Fruit fly (Drosophila melanogaster) whole organism, embryonic: ENCODE results near the gene D12.

Source experiments
- Aef1 ChIP-seq: fragments of 200-800 bp; sonication (Bioruptor generic); IDR thresholded peaks from 3 replicates; pipeline ENCODE4 v1.3.6; 2022; ENCODE audit warnings: missing biosample characterization, missing genetic modification characterization
- Asciz ChIP-seq: fragments of 200-800 bp; sonication (Bioruptor generic); optimal IDR thresholded peaks from 2 replicates; lab custom pipeline; 2017; ENCODE audit warnings: missing biosample characterization, mild to moderate bottlenecking, missing genetic modification characterization, missing genetic modification reagents
- Bteb2 ChIP-seq: fragments of 200-800 bp; sonication (Bioruptor generic); optimal IDR thresholded peaks from 2 replicates; lab custom pipeline; 2016; ENCODE audit warnings: missing biosample characterization, missing genetic modification characterization
- CG11247 ChIP-seq: fragments of 200-800 bp; sonication (Bioruptor generic); IDR thresholded peaks from 2 replicates; pipeline ENCODE4 v1.3.6; 2022; ENCODE audit warnings: missing biosample characterization, missing genetic modification characterization
- CG11456 ChIP-seq: fragments of 200-800 bp; sonication (Bioruptor generic); IDR thresholded peaks from 3 replicates; pipeline ENCODE4 v1.3.6; 2022; ENCODE audit warnings: missing biosample characterization, missing genetic modification characterization
- CG12236 ChIP-seq: fragments of 200-800 bp; sonication (Bioruptor generic); optimal IDR thresholded peaks from 2 replicates; lab custom pipeline; 2016; ENCODE audit warnings: missing biosample characterization, missing genetic modification characterization
- CG12299 ChIP-seq: fragments of 200-800 bp; sonication (Bioruptor generic); optimal IDR thresholded peaks from 2 replicates; lab custom pipeline; 2018; ENCODE audit warnings: missing biosample characterization, mild to moderate bottlenecking, missing genetic modification characterization
- CG12391 ChIP-seq: fragments of 200-800 bp; sonication (Bioruptor generic); optimal IDR thresholded peaks from 3 replicates; lab custom pipeline; 2018; ENCODE audit warnings: missing biosample characterization, mild to moderate bottlenecking, missing genetic modification characterization, moderate library complexity
- CG13296 ChIP-seq: fragments of 200-800 bp; sonication (Bioruptor generic); optimal IDR thresholded peaks from 3 replicates; lab custom pipeline; 2018; ENCODE audit warnings: missing biosample characterization, mild to moderate bottlenecking, missing genetic modification characterization
- CG14441 ChIP-seq: fragments of 200-800 bp; sonication (Bioruptor generic); IDR thresholded peaks from 2 replicates; pipeline ENCODE4 v1.3.6; 2022; ENCODE audit warnings: missing biosample characterization, missing genetic modification characterization
- CG15601 ChIP-seq: fragments of 200-800 bp; sonication (Bioruptor generic); optimal IDR thresholded peaks from 3 replicates; lab custom pipeline; 2019; ENCODE audit warnings: missing biosample characterization, mild to moderate bottlenecking, missing genetic modification characterization, moderate library complexity
- CG30403 ChIP-seq: fragments of 200-800 bp; sonication (Bioruptor generic); optimal IDR thresholded peaks from 3 replicates; lab custom pipeline; 2016; ENCODE audit warnings: missing biosample characterization, missing genetic modification characterization
- CG31224 ChIP-seq: fragments of 200-800 bp; sonication (Bioruptor generic); IDR thresholded peaks from 2 replicates; pipeline ENCODE4 v1.3.6; 2022; ENCODE audit warnings: missing biosample characterization, missing genetic modification characterization
- CG31365 ChIP-seq: fragments of 200-800 bp; sonication (Bioruptor generic); optimal IDR thresholded peaks from 2 replicates; lab custom pipeline; 2018; ENCODE audit warnings: missing biosample characterization, mild to moderate bottlenecking, missing genetic modification characterization
- CG3995 ChIP-seq: fragments of 200-800 bp; sonication (Bioruptor generic); optimal IDR thresholded peaks from 3 replicates; lab custom pipeline; 2016; ENCODE audit warnings: missing biosample characterization, missing genetic modification characterization
- CG4360 ChIP-seq: fragments of 200-800 bp; sonication (Bioruptor generic); IDR thresholded peaks from 2 replicates; pipeline ENCODE4 v1.3.6; 2022; ENCODE audit warnings: missing biosample characterization, missing genetic modification characterization
- CG5953 ChIP-seq: fragments of 200-800 bp; sonication (Bioruptor generic); IDR thresholded peaks from 2 replicates; pipeline ENCODE4 v1.3.6; 2022; ENCODE audit warnings: missing biosample characterization, missing genetic modification characterization
- CG6654 ChIP-seq: fragments of 200-800 bp; sonication (Bioruptor generic); optimal IDR thresholded peaks from 2 replicates; lab custom pipeline; 2017; ENCODE audit warnings: missing biosample characterization, mild to moderate bottlenecking, missing genetic modification characterization
- CG7963 ChIP-seq: fragments of 200-800 bp; sonication (Bioruptor generic); IDR thresholded peaks from 3 replicates; pipeline ENCODE4 v1.3.6; 2022; ENCODE audit warnings: missing biosample characterization, missing genetic modification characterization; ENCODE audit not compliant: partially characterized antibody
- Dbx ChIP-seq: fragments of 200-800 bp; sonication (Bioruptor generic); IDR thresholded peaks from 3 replicates; pipeline ENCODE4 v1.3.6; 2022; ENCODE audit warnings: missing biosample characterization, missing genetic modification characterization
- Doc3 ChIP-seq: fragments of 200-800 bp; sonication (Bioruptor generic); IDR thresholded peaks from 3 replicates; pipeline ENCODE4 v1.3.6; 2022; ENCODE audit warnings: missing biosample characterization, missing genetic modification characterization; ENCODE audit not compliant: partially characterized antibody
- ERR ChIP-seq: fragments of 200-800 bp; sonication (Bioruptor generic); optimal IDR thresholded peaks from 2 replicates; lab custom pipeline; 2016; ENCODE audit warnings: missing biosample characterization, missing genetic modification characterization
- Fer2 ChIP-seq: fragments of 200-800 bp; sonication (Bioruptor generic); optimal IDR thresholded peaks from 2 replicates; lab custom pipeline; 2018; ENCODE audit warnings: missing biosample characterization, mild to moderate bottlenecking, missing genetic modification characterization, moderate library complexity
- Gsc ChIP-seq: fragments of 200-800 bp; sonication (Bioruptor generic); IDR thresholded peaks from 2 replicates; pipeline ENCODE4 v1.3.6; 2022; ENCODE audit warnings: missing biosample characterization, missing genetic modification characterization
- Gug ChIP-seq: fragments of 200-800 bp; sonication (Bioruptor generic); IDR thresholded peaks from 4 replicates; pipeline ENCODE4 v1.3.6; 2022; ENCODE audit warnings: missing biosample characterization, missing genetic modification characterization
- H15 ChIP-seq: fragments of 200-800 bp; sonication (Bioruptor generic); IDR thresholded peaks from 3 replicates; pipeline ENCODE4 v1.3.6; 2022; ENCODE audit warnings: missing biosample characterization, missing genetic modification characterization
- HLHmδ ChIP-seq: fragments of 200-800 bp; sonication (Bioruptor generic); optimal IDR thresholded peaks from 2 replicates; lab custom pipeline; 2018; ENCODE audit warnings: missing biosample characterization, mild to moderate bottlenecking, missing genetic modification characterization, moderate library complexity
- Hr51 ChIP-seq, 2 experiments: fragments of 200-800 bp; sonication (Bioruptor generic); optimal IDR thresholded peaks; 2 replicates in 1 of 2; 3 replicates in 1 of 2; lab custom pipeline; 2016 to 2018; ENCODE audit warnings: missing biosample characterization in 2 of 2, missing genetic modification characterization in 2 of 2, mild to moderate bottlenecking in 1 of 2, moderate library complexity in 1 of 2
- NK7.1 ChIP-seq: fragments of 200-800 bp; sonication (Bioruptor generic); optimal IDR thresholded peaks from 3 replicates; lab custom pipeline; 2016; ENCODE audit warnings: missing biosample characterization, missing genetic modification characterization
- Rfx ChIP-seq: fragments of 200-800 bp; sonication (Bioruptor generic); IDR thresholded peaks from 2 replicates; pipeline ENCODE4 v1.3.6; 2022; ENCODE audit warnings: missing biosample characterization, missing genetic modification characterization
- Rx ChIP-seq: fragments of 200-800 bp; sonication (Bioruptor generic); IDR thresholded peaks from 2 replicates; pipeline ENCODE4 v1.3.6; 2022; ENCODE audit warnings: missing biosample characterization, missing genetic modification characterization
- Ssrp ChIP-seq: fragments of 200-800 bp; sonication (Bioruptor generic); optimal IDR thresholded peaks from 2 replicates; lab custom pipeline; 2018; ENCODE audit warnings: missing biosample characterization, mild to moderate bottlenecking, missing genetic modification characterization, moderate library complexity
- Vsx1 ChIP-seq: fragments of 200-800 bp; sonication (Bioruptor generic); optimal IDR thresholded peaks from 2 replicates; lab custom pipeline; 2017; ENCODE audit warnings: missing biosample characterization, mild to moderate bottlenecking, missing genetic modification characterization, missing genetic modification reagents
- ac ChIP-seq: fragments of 200-800 bp; sonication (Bioruptor generic); optimal IDR thresholded peaks from 3 replicates; lab custom pipeline; 2017; ENCODE audit warnings: missing biosample characterization, mild to moderate bottlenecking, missing genetic modification characterization
- az2 ChIP-seq: fragments of 200-800 bp; sonication (Bioruptor generic); optimal IDR thresholded peaks from 3 replicates; lab custom pipeline; 2016; ENCODE audit warnings: missing biosample characterization, missing genetic modification characterization
- caup ChIP-seq: fragments of 200-800 bp; sonication (Bioruptor generic); optimal IDR thresholded peaks from 3 replicates; lab custom pipeline; 2017; ENCODE audit warnings: missing biosample characterization, mild to moderate bottlenecking, missing genetic modification characterization, moderate library complexity; ENCODE audit not compliant: severe bottlenecking
- crc ChIP-seq: fragments of 200-800 bp; sonication (Bioruptor generic); optimal IDR thresholded peaks from 2 replicates; lab custom pipeline; 2016; ENCODE audit warnings: missing biosample characterization, missing genetic modification characterization
- croc ChIP-seq: fragments of 200-800 bp; sonication (Bioruptor generic); conservative IDR thresholded peaks from 3 replicates; pipeline ENCODE4 v1.3.6; 2022; ENCODE audit warnings: missing biosample characterization, missing genetic modification characterization
- dan ChIP-seq: fragments of 200-800 bp; sonication (Bioruptor generic); IDR thresholded peaks from 2 replicates; pipeline ENCODE4 v1.3.6; 2022; ENCODE audit warnings: missing biosample characterization, missing genetic modification characterization
- disco-r ChIP-seq: fragments of 200-800 bp; sonication (Bioruptor generic); optimal IDR thresholded peaks from 2 replicates; lab custom pipeline; 2016; ENCODE audit warnings: missing biosample characterization, missing genetic modification characterization
- esg ChIP-seq: fragments of 200-800 bp; sonication (Bioruptor generic); conservative IDR thresholded peaks from 2 replicates; pipeline ENCODE4 v1.3.6; 2022; ENCODE audit warnings: missing biosample characterization, missing genetic modification characterization
- ftz-f1 ChIP-seq: fragments of 200-800 bp; sonication (Bioruptor generic); optimal IDR thresholded peaks from 2 replicates; lab custom pipeline; 2016; ENCODE audit warnings: missing biosample characterization, missing genetic modification characterization
- ham ChIP-seq: fragments of 200-800 bp; sonication (Bioruptor generic); IDR thresholded peaks from 2 replicates; pipeline ENCODE4 v1.3.6; 2022; ENCODE audit warnings: missing biosample characterization, missing genetic modification characterization
- phol ChIP-seq: fragments of 200-800 bp; sonication (Bioruptor generic); optimal IDR thresholded peaks from 3 replicates; lab custom pipeline; 2018; ENCODE audit warnings: missing biosample characterization, mild to moderate bottlenecking, missing genetic modification characterization, moderate library complexity
- ranshi ChIP-seq: fragments of 200-800 bp; sonication (Bioruptor generic); IDR thresholded peaks from 2 replicates; pipeline ENCODE4 v1.3.6; 2022; ENCODE audit warnings: missing biosample characterization, missing genetic modification characterization
- slou ChIP-seq: fragments of 200-800 bp; sonication (Bioruptor generic); optimal IDR thresholded peaks from 3 replicates; lab custom pipeline; 2016; ENCODE audit warnings: missing biosample characterization, missing genetic modification characterization
- tin ChIP-seq: fragments of 200-800 bp; sonication (Bioruptor generic); optimal IDR thresholded peaks from 3 replicates; lab custom pipeline; 2016; ENCODE audit warnings: missing biosample characterization, missing genetic modification characterization
- wek ChIP-seq: fragments of 200-800 bp; sonication (Bioruptor generic); optimal IDR thresholded peaks from 3 replicates; lab custom pipeline; 2018; ENCODE audit warnings: missing biosample characterization, mild to moderate bottlenecking, missing genetic modification characterization, moderate library complexity

The D12 gene

dm6 chr2L:8463144-8464106 lies 26.3 kb upstream of the D12 start, which contains the start of gene Agpat2:
Gene Agpat2, minus strand, starts transcription at chr2L:8463994.
- TF ChIP-seq CG4360 (GFP tag; lab: Robert Waterston, UW): peak; percentile 87
- TF ChIP-seq Vsx1 (GFP tag; lab: Kevin White, UChicago): peak; percentile 48
- TF ChIP-seq HLHmδ (GFP tag; lab: Kevin White, UChicago): no peak
- peak; percentile 81 for TF ChIP-seq caup (GFP tag; lab: Kevin White, UChicago)
- TF ChIP-seq Doc3 (GFP tag; lab: Robert Waterston, UW): no peak
- peak; percentile 54 for TF ChIP-seq ac (GFP tag; lab: Kevin White, UChicago)
- TF ChIP-seq tin: peak; percentile 81
- TF ChIP-seq slou (GFP tag; lab: Kevin White, UChicago): peak; percentile 86
- peak; percentile 82 for TF ChIP-seq CG15601 (tag; lab: Kevin White, UChicago)
- peak; percentile 71 for TF ChIP-seq Bteb2
- TF ChIP-seq Fer2 (tag; lab: Kevin White, UChicago): peak; percentile 72
- TF ChIP-seq Rfx (GFP tag; lab: Robert Waterston, UW): peak; percentile 72
- peak; percentile 81 for TF ChIP-seq CG12299 (tag; lab: Kevin White, UChicago)
- peak; percentile 90 for TF ChIP-seq CG12391 (tag; lab: Kevin White, UChicago)
- TF ChIP-seq croc: peak; percentile 70; the same call in 2 of the 3 replicates
- peak; percentile 71; the same call in 1 of the 3 replicates for TF ChIP-seq H15 (GFP tag; lab: Robert Waterston, UW)
- peak; percentile 46; the same call in 1 of the 2 replicates for TF ChIP-seq Rx (GFP tag; lab: Robert Waterston, UW)
- TF ChIP-seq ham (GFP tag; lab: Robert Waterston, UW): no peak
- peak; percentile 68; the same call in 2 of the 3 replicates for TF ChIP-seq CG11456 (GFP tag; lab: Robert Waterston, UW)
- peak; percentile 90 for TF ChIP-seq CG30403 (GFP tag; lab: Kevin White, UChicago)
- TF ChIP-seq Dbx: peak; percentile 61; the same call in 1 of the 3 replicates
- peak; percentile 68 for TF ChIP-seq CG14441
- peak; percentile 80 for TF ChIP-seq Asciz
- no peak for TF ChIP-seq CG7963 (GFP tag; lab: Robert Waterston, UW)
- TF ChIP-seq Ssrp (tag; lab: Kevin White, UChicago): peak; percentile 83
- no peak for TF ChIP-seq dan (GFP tag; lab: Robert Waterston, UW)
- peak; percentile 66 to 89 for TF ChIP-seq Hr51 (GFP tag; optimal IDR thresholded peaks at IDR 0.05; lab: Kevin White, UChicago)
- TF ChIP-seq CG13296 (GFP tag; lab: Kevin White, UChicago): peak; percentile 68
- TF ChIP-seq ranshi (GFP tag; lab: Robert Waterston, UW): peak; percentile 76
- TF ChIP-seq phol (tag; lab: Kevin White, UChicago): peak; percentile 85
- TF ChIP-seq CG3995 (GFP tag; lab: Kevin White, UChicago): peak; percentile 25
- TF ChIP-seq Gug (GFP tag; lab: Robert Waterston, UW): peak; percentile 65; the same call in 3 of the 4 replicates
- TF ChIP-seq Gsc (GFP tag; lab: Robert Waterston, UW): no peak
- peak; percentile 59 for TF ChIP-seq CG12236 (GFP tag; lab: Kevin White, UChicago)
- peak; percentile 56; the same call in 1 of the 2 replicates for TF ChIP-seq CG31224 (GFP tag; lab: Robert Waterston, UW)
- peak; percentile 58 for TF ChIP-seq NK7.1
- peak; percentile 59 for TF ChIP-seq CG11247 (GFP tag; lab: Robert Waterston, UW)
- TF ChIP-seq wek (GFP tag; lab: Kevin White, UChicago): no peak
- TF ChIP-seq crc (GFP tag; lab: Kevin White, UChicago): peak; percentile 70
- TF ChIP-seq az2 (GFP tag; lab: Kevin White, UChicago): peak; percentile 89
- 0 out of 2 replicates have a peak, but pooled peaks have one; percentile 53 for TF ChIP-seq CG5953 (GFP tag; lab: Robert Waterston, UW)
- TF ChIP-seq disco-r: peak; percentile 19
- no peak for TF ChIP-seq ftz-f1
- peak; percentile 68 for TF ChIP-seq esg (GFP tag; lab: Robert Waterston, UW)
- TF ChIP-seq Aef1 (GFP tag; lab: Robert Waterston, UW): peak; percentile 52
- peak; percentile 74 for TF ChIP-seq ERR
- peak; percentile 65 for TF ChIP-seq CG6654
- peak; percentile 52 for TF ChIP-seq CG31365 (tag; lab: Kevin White, UChicago)
